Worm (Caenorhabditis elegans) whole organism, L3 larva: ENCODE data around the gene arv-1.

Source experiments
- tbx-2 ChIP-seq: sonication (generic microtip); optimal IDR thresholded peaks from 2 replicates; lab custom pipeline; 2016; ENCODE audit warnings: mild to moderate bottlenecking, missing genetic modification characterization, missing compliant biosample characterization
- ztf-11 ChIP-seq: fragments of 150-350 bp; optimal IDR thresholded peaks from 2 replicates; lab custom pipeline; 2014; ENCODE audit warnings: missing biosample characterization, missing genetic modification characterization

DNA sequence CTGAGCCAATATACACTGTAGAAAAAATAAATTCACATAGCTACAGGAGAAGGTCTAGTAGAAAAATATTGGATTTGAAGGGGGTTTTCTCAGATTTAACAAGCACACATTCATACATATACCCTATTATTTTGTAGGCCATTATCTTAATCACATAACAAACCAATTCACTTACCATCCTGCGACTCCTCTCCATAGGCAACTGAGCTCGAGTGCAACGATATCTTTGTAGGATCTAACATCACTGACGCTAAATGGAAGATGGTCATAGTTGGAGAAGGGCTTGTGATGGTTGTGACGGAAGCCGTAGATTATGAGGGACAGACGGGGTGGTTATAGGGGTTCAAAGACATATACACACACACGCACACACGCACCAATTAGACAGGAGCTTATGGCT is 36.5 kb downstream of the arv-1 start:
- TF ChIP-seq ztf-11 (tag; lab: Kevin White, UChicago): no peak
- TF ChIP-seq tbx-2 (tag; lab: Kevin White, UChicago): no peak
